Fruit fly (Drosophila melanogaster) Kc167 (cell line): Measurements from ENCODE around the gene Arp2.

Experiments
- Myc ChIP-seq: fragments of >200 bp; optimal IDR thresholded peaks from 2 replicates; lab custom pipeline; 2017; ENCODE audit warnings: missing external identifiers
- h ChIP-seq: fragments of >200 bp; optimal IDR thresholded peaks from 3 replicates; lab custom pipeline; 2018; ENCODE audit warnings: missing external identifiers
- psq ChIP-seq: fragments of >200 bp; optimal IDR thresholded peaks from 2 replicates; lab custom pipeline; 2017; ENCODE audit warnings: missing external identifiers
- ttk ChIP-seq: sonication (Bioruptor generic); optimal IDR thresholded peaks from 2 replicates; lab custom pipeline; 2017; ENCODE audit warnings: missing external identifiers

DNA sequence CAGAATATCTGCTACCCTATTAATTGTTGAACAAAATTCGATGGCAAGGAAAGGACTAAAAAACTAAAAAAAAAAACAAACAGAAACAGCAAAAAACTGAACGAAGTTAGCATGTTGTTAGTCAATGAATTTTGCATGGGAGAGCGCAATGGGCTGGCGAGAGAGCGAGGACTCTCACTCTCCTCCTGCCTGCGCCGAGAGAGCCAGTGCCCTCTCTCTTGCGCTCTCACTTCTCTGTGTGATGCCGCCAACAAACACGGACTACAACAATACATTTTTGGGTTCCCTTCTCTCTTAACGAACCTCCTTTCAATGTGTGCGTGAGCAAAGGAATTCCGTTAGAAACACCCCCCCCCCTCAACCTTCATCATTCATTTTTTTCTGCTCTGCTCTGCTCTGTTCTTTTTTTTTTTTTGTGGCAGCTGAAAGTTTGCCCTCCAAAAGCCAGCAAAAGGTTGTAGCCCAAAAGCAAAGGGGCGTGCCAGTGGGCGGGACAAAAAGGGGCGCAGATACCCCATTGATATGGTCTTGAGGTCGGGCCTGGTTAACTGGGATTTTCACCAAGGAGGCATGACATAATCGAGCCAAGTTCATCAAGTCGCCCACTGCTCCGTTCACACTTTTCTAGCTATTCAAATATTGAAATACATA lies 27.6 kb downstream of the Arp2 start:
- no peak for TF ChIP-seq psq (lab: Kevin White, UChicago)
- TF ChIP-seq h, result no peak
- TF ChIP-seq ttk (lab: Kevin White, UChicago), result no peak
- TF ChIP-seq Myc (lab: Kevin White, UChicago), result no peak
